Fruit fly (Drosophila melanogaster) whole organism, embryonic: ENCODE data around the gene CG7810.

Experiments used
- BEAF-32 ChIP-seq: fragments of 200-800 bp; sonication (Bioruptor generic); optimal IDR thresholded peaks from 3 replicates; lab custom pipeline; 2017; ENCODE audit warnings: missing biosample characterization, missing genetic modification characterization, mild to moderate bottlenecking, moderate library complexity, missing genetic modification reagents
- CG10366 ChIP-seq: fragments of 200-800 bp; sonication (Bioruptor generic); IDR thresholded peaks from 2 replicates; pipeline ENCODE4 v1.3.6; 2022; ENCODE audit warnings: missing biosample characterization, missing genetic modification characterization
- CG10431 ChIP-seq: fragments of 200-800 bp; sonication (Bioruptor generic); optimal IDR thresholded peaks from 3 replicates; lab custom pipeline; 2018; ENCODE audit warnings: missing biosample characterization, mild to moderate bottlenecking, missing genetic modification characterization
- CG10543 ChIP-seq: fragments of 200-800 bp; sonication (Bioruptor generic); optimal IDR thresholded peaks from 3 replicates; lab custom pipeline; 2017; ENCODE audit warnings: missing biosample characterization, mild to moderate bottlenecking, missing genetic modification characterization, moderate library complexity
- CG13424 ChIP-seq: fragments of 200-800 bp; sonication (Bioruptor generic); optimal IDR thresholded peaks from 2 replicates; lab custom pipeline; 2019; ENCODE audit warnings: missing biosample characterization, mild to moderate bottlenecking, missing genetic modification characterization, moderate library complexity
- CG14050 ChIP-seq: fragments of 200-800 bp; sonication (Bioruptor generic); IDR thresholded peaks from 3 replicates; pipeline ENCODE4 v1.3.6; 2022; ENCODE audit warnings: missing biosample characterization, missing genetic modification characterization
- CG14710 ChIP-seq: fragments of 200-800 bp; sonication (Bioruptor generic); optimal IDR thresholded peaks from 3 replicates; lab custom pipeline; 2019; ENCODE audit warnings: missing biosample characterization, mild to moderate bottlenecking, missing genetic modification characterization, moderate library complexity
- CG15601 ChIP-seq: fragments of 200-800 bp; sonication (Bioruptor generic); optimal IDR thresholded peaks from 3 replicates; lab custom pipeline; 2019; ENCODE audit warnings: missing biosample characterization, mild to moderate bottlenecking, missing genetic modification characterization, moderate library complexity
- CG15696 ChIP-seq: fragments of 200-800 bp; sonication (Bioruptor generic); optimal IDR thresholded peaks from 2 replicates; lab custom pipeline; 2019; ENCODE audit warnings: missing biosample characterization, mild to moderate bottlenecking, missing genetic modification characterization, moderate library complexity
- CG17186 ChIP-seq: fragments of 200-800 bp; sonication (Bioruptor generic); optimal IDR thresholded peaks from 3 replicates; lab custom pipeline; 2017; ENCODE audit warnings: missing biosample characterization, missing genetic modification reagents, missing genetic modification characterization
- CG17359 ChIP-seq: fragments of 200-800 bp; sonication (Bioruptor generic); optimal IDR thresholded peaks from 3 replicates; lab custom pipeline; 2018; ENCODE audit warnings: missing biosample characterization, mild to moderate bottlenecking, missing genetic modification characterization, moderate library complexity
- CG17802 ChIP-seq: fragments of 200-800 bp; sonication (Bioruptor generic); optimal IDR thresholded peaks from 2 replicates; lab custom pipeline; 2018; ENCODE audit warnings: missing biosample characterization, mild to moderate bottlenecking, missing genetic modification characterization, moderate library complexity
- CG17829 ChIP-seq: fragments of 200-800 bp; optimal IDR thresholded peaks from 2 replicates; lab custom pipeline; 2019; ENCODE audit warnings: missing biosample characterization, mild to moderate bottlenecking, missing genetic modification characterization, moderate library complexity
- CG18011 ChIP-seq: fragments of 200-800 bp; sonication (Bioruptor generic); optimal IDR thresholded peaks from 2 replicates; lab custom pipeline; 2017; ENCODE audit warnings: missing biosample characterization, missing genetic modification characterization, mild to moderate bottlenecking, moderate library complexity, missing genotype
- CG2712 ChIP-seq: fragments of 200-800 bp; optimal IDR thresholded peaks from 3 replicates; lab custom pipeline; 2019; ENCODE audit warnings: missing biosample characterization, mild to moderate bottlenecking, missing genetic modification characterization, moderate library complexity
- CG30431 ChIP-seq: fragments of 200-800 bp; sonication (Bioruptor generic); optimal IDR thresholded peaks from 2 replicates; lab custom pipeline; 2017; ENCODE audit warnings: missing biosample characterization, missing genetic modification characterization
- CG4820 ChIP-seq: fragments of 200-800 bp; sonication (Bioruptor generic); optimal IDR thresholded peaks from 3 replicates; lab custom pipeline; 2016; ENCODE audit warnings: missing biosample characterization, missing genetic modification characterization
- CG5245 ChIP-seq: fragments of 200-800 bp; sonication (Bioruptor generic); optimal IDR thresholded peaks from 3 replicates; lab custom pipeline; 2016; ENCODE audit warnings: missing biosample characterization, missing genetic modification characterization
- CG8924 ChIP-seq: fragments of 200-800 bp; optimal IDR thresholded peaks from 3 replicates; lab custom pipeline; 2019; ENCODE audit warnings: missing biosample characterization, mild to moderate bottlenecking, missing genetic modification characterization, moderate library complexity
- CTCF ChIP-seq: fragments of 200-800 bp; sonication (Bioruptor generic); optimal IDR thresholded peaks from 2 replicates; lab custom pipeline; 2017; ENCODE audit warnings: missing biosample characterization, mild to moderate bottlenecking, missing genetic modification characterization, moderate library complexity
- Camta ChIP-seq: fragments of 200-800 bp; sonication (Bioruptor generic); optimal IDR thresholded peaks from 2 replicates; lab custom pipeline; 2016; ENCODE audit warnings: missing biosample characterization, missing genetic modification characterization
- D19A ChIP-seq: fragments of 200-800 bp; optimal IDR thresholded peaks from 3 replicates; lab custom pipeline; 2019; ENCODE audit warnings: missing biosample characterization, mild to moderate bottlenecking, missing genetic modification characterization, moderate library complexity
- Eip74EF ChIP-seq, 2 experiments: fragments of 200-800 bp in 1 of 2; fragments of >200 bp in 1 of 2; sonication (Bioruptor generic) in 1 of 2; optimal IDR thresholded peaks; 2 replicates each; lab custom pipeline; 2017 to 2019; ENCODE audit warnings: missing biosample characterization in 2 of 2, missing genetic modification characterization in 2 of 2, mild to moderate bottlenecking in 1 of 2, moderate library complexity in 1 of 2
- HmgZ ChIP-seq: fragments of 200-800 bp; sonication (Bioruptor generic); optimal IDR thresholded peaks from 2 replicates; lab custom pipeline; 2018; ENCODE audit warnings: missing biosample characterization, mild to moderate bottlenecking, missing genetic modification characterization
- Hmx ChIP-seq: fragments of 200-800 bp; sonication (Bioruptor generic); optimal IDR thresholded peaks from 2 replicates; lab custom pipeline; 2016; ENCODE audit warnings: missing biosample characterization, missing genetic modification characterization
- Lpt ChIP-seq: fragments of >200 bp; optimal IDR thresholded peaks from 2 replicates; lab custom pipeline; 2018; ENCODE audit warnings: missing biosample characterization, missing genetic modification characterization
- Neu2 ChIP-seq: fragments of 200-800 bp; sonication (Bioruptor generic); optimal IDR thresholded peaks from 3 replicates; lab custom pipeline; 2016; ENCODE audit warnings: missing biosample characterization, missing genetic modification characterization, borderline replicate concordance
- Six4 ChIP-seq: fragments of 200-800 bp; sonication (Bioruptor generic); optimal IDR thresholded peaks from 2 replicates; lab custom pipeline; 2016; ENCODE audit warnings: missing biosample characterization, missing genetic modification characterization
- Sry-β ChIP-seq: fragments of 200-800 bp; sonication (Bioruptor generic); optimal IDR thresholded peaks from 2 replicates; lab custom pipeline; 2018; ENCODE audit warnings: missing biosample characterization, mild to moderate bottlenecking, missing genetic modification characterization, moderate library complexity
- Sry-δ ChIP-seq: fragments of 200-800 bp; sonication (Bioruptor generic); optimal IDR thresholded peaks from 2 replicates; lab custom pipeline; 2016; ENCODE audit warnings: missing biosample characterization, missing genetic modification characterization
- abd-A ChIP-seq: fragments of 200-800 bp; sonication (Bioruptor generic); optimal IDR thresholded peaks from 3 replicates; lab custom pipeline; 2019; ENCODE audit warnings: missing biosample characterization, mild to moderate bottlenecking, missing genetic modification characterization, moderate library complexity
- ap ChIP-seq: fragments of 200-800 bp; sonication (Bioruptor generic); IDR thresholded peaks from 2 replicates; pipeline ENCODE4 v1.3.6; 2022; ENCODE audit warnings: missing biosample characterization, missing genetic modification characterization
- ash1 ChIP-seq: fragments of 200-800 bp; sonication (Bioruptor generic); optimal IDR thresholded peaks from 2 replicates; lab custom pipeline; 2018; ENCODE audit warnings: missing biosample characterization, mild to moderate bottlenecking, missing genetic modification characterization
- cg ChIP-seq: fragments of 200-800 bp; sonication (Bioruptor generic); optimal IDR thresholded peaks from 3 replicates; lab custom pipeline; 2019; ENCODE audit warnings: missing biosample characterization, mild to moderate bottlenecking, missing genetic modification characterization, moderate library complexity
- chn ChIP-seq: fragments of 200-800 bp; sonication (Bioruptor generic); optimal IDR thresholded peaks from 2 replicates; lab custom pipeline; 2016; ENCODE audit warnings: missing biosample characterization, missing genetic modification characterization
- crol ChIP-seq: fragments of 200-800 bp; sonication (Bioruptor generic); IDR thresholded peaks from 2 replicates; pipeline ENCODE4 v1.3.6; 2022; ENCODE audit warnings: missing biosample characterization, missing genetic modification characterization
- dmrt99B ChIP-seq: fragments of 200-800 bp; sonication (Bioruptor generic); optimal IDR thresholded peaks from 2 replicates; lab custom pipeline; 2018; ENCODE audit warnings: missing biosample characterization, mild to moderate bottlenecking, missing genetic modification characterization, moderate library complexity
- eyg ChIP-seq: fragments of 200-800 bp; sonication (Bioruptor generic); optimal IDR thresholded peaks from 3 replicates; lab custom pipeline; 2016; ENCODE audit warnings: missing biosample characterization, missing genetic modification characterization
- gsb-n ChIP-seq: fragments of 200-800 bp; sonication (Bioruptor generic); optimal IDR thresholded peaks from 3 replicates; lab custom pipeline; 2018; ENCODE audit warnings: missing biosample characterization, mild to moderate bottlenecking, missing genetic modification characterization
- inv ChIP-seq: fragments of 200-800 bp; sonication (Bioruptor generic); IDR thresholded peaks from 2 replicates; pipeline ENCODE4 v1.3.6; 2022; ENCODE audit warnings: missing biosample characterization, missing genetic modification characterization; ENCODE audit not compliant: partially characterized antibody
- kni ChIP-seq: fragments of 200-800 bp; sonication (Bioruptor generic); optimal IDR thresholded peaks from 3 replicates; lab custom pipeline; 2017; ENCODE audit warnings: mild to moderate bottlenecking, missing biosample characterization, missing genetic modification reagents, missing genetic modification characterization
- knrl ChIP-seq: fragments of 200-800 bp; sonication (Bioruptor generic); IDR thresholded peaks from 3 replicates; pipeline ENCODE4 v1.3.6; 2022; ENCODE audit warnings: missing biosample characterization, missing genetic modification characterization; ENCODE audit not compliant: partially characterized antibody
- lola ChIP-seq, 3 experiments: fragments of >200 bp in 2 of 3; fragments of 200-800 bp in 1 of 3; sonication (Bioruptor generic) in 1 of 3; optimal IDR thresholded peaks; 2 replicates each; lab custom pipeline; 2017 to 2019; ENCODE audit warnings: missing biosample characterization in 3 of 3, missing genetic modification characterization in 3 of 3, mild to moderate bottlenecking in 1 of 3, moderate library complexity in 1 of 3
- pros ChIP-seq: fragments of 200-800 bp; sonication (Bioruptor generic); optimal IDR thresholded peaks from 3 replicates; lab custom pipeline; 2019; ENCODE audit warnings: missing biosample characterization, mild to moderate bottlenecking, missing genetic modification characterization, moderate library complexity
- sim ChIP-seq: fragments of 200-800 bp; sonication (Bioruptor generic); IDR thresholded peaks from 2 replicates; pipeline ENCODE4 v1.3.6; 2022; ENCODE audit warnings: missing biosample characterization, missing genetic modification characterization
- slp2 ChIP-seq: fragments of 200-800 bp; sonication (Bioruptor generic); optimal IDR thresholded peaks from 2 replicates; lab custom pipeline; 2016; ENCODE audit warnings: missing biosample characterization, missing genetic modification characterization
- stc ChIP-seq: fragments of 200-800 bp; sonication (Bioruptor generic); IDR thresholded peaks from 2 replicates; pipeline ENCODE4 v1.3.6; 2022; ENCODE audit warnings: missing biosample characterization, missing genetic modification characterization
- unpg ChIP-seq: fragments of 200-800 bp; sonication (Bioruptor generic); optimal IDR thresholded peaks from 3 replicates; lab custom pipeline; 2018; ENCODE audit warnings: missing biosample characterization, mild to moderate bottlenecking, missing genetic modification characterization, moderate library complexity
- vfl ChIP-seq: fragments of 200-800 bp; sonication (Bioruptor generic); optimal IDR thresholded peaks from 2 replicates; lab custom pipeline; 2016; ENCODE audit warnings: missing biosample characterization, missing genetic modification characterization

The CG7810 gene

DNA sequence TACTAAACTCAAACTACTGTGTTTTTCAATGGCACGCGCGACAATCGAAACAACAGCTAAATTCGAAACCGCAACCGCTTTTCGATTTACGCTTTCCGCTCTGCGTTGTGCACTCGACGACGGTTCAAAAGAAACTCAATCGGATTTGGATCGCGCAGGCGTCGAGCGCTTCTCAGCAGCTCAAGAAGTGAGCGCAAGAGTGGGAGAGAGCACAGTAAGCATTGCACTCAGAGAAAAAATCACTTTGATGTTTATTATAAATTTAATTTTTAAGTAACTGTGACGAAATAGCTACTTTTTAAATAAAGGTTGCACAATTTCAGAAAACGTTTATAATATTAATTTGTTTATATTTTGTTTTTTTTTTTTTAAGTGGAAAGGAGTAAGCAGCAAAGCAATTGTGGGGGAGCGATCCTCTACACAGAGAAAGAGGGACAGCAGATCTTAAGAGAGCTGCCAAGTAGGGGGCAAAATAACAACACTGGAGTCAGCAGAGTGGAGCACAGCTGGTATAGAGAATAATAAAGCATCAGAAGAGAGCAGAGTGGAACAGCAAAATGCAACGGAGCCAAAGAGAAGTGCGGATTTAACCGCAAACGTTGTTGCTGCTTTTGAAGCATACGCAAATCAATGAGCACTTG is 33.3 kb downstream of the CG7810 start (continued):
- TF ChIP-seq HmgZ (tag; lab: Kevin White, UChicago), result peak; percentile 95
- peak; percentile 67 for TF ChIP-seq CG10543 (GFP tag; lab: Kevin White, UChicago)
- TF ChIP-seq CG14050, result peak; percentile 98
- TF ChIP-seq CG17186 (GFP tag; lab: Kevin White, UChicago), result peak; percentile 81
- peak; percentile 99 for TF ChIP-seq unpg (GFP tag; lab: Kevin White, UChicago)
- peak; percentile 98 for TF ChIP-seq CG14710 (tag; lab: Kevin White, UChicago)
- TF ChIP-seq Lpt (GFP tag; lab: Kevin White, UChicago), result no peak
- TF ChIP-seq Sry-β (GFP tag; lab: Kevin White, UChicago), result peak; percentile 75
- TF ChIP-seq stc, result peak; percentile 99
- peak; percentile 36; the same call in 1 of the 3 replicates for TF ChIP-seq knrl (GFP tag; lab: Robert Waterston, UW)
- TF ChIP-seq CTCF, result peak; percentile 67
- TF ChIP-seq vfl, result peak; percentile 92
- TF ChIP-seq CG17829 (tag; lab: Kevin White, UChicago), result peak; percentile 97
- TF ChIP-seq slp2 (GFP tag; lab: Kevin White, UChicago), result peak; percentile 84
- TF ChIP-seq crol (GFP tag; lab: Robert Waterston, UW), result peak; percentile 84
- TF ChIP-seq inv (GFP tag; lab: Robert Waterston, UW), result no peak
- TF ChIP-seq CG10431 (GFP tag; lab: Kevin White, UChicago), result peak; percentile 95
- TF ChIP-seq CG30431 (GFP tag; lab: Kevin White, UChicago), result peak; percentile 93
- peak; percentile 99 for TF ChIP-seq ap (GFP tag; lab: Robert Waterston, UW)
- TF ChIP-seq eyg (GFP tag; lab: Kevin White, UChicago), result peak; percentile 72
- peak; percentile 99 for TF ChIP-seq gsb-n (tag; lab: Kevin White, UChicago)
- peak in 1 of 3 experiments; percentile 97 for TF ChIP-seq lola (GFP tag; optimal IDR thresholded peaks at IDR 0.05; lab: Kevin White, UChicago)
- peak; percentile 96 for TF ChIP-seq CG8924
- peak; percentile 99 for TF ChIP-seq dmrt99B (tag; lab: Kevin White, UChicago)
- peak in 1 of 2 experiments; percentile 95 for TF ChIP-seq Eip74EF (GFP tag; optimal IDR thresholded peaks at IDR 0.05; lab: Kevin White, UChicago)
- TF ChIP-seq kni (GFP tag; lab: Kevin White, UChicago), result peak; percentile 93
- TF ChIP-seq CG17359 (tag; lab: Kevin White, UChicago), result peak; percentile 99
- TF ChIP-seq CG4820 (GFP tag; lab: Kevin White, UChicago), result peak; percentile 98
- TF ChIP-seq ash1, result peak; percentile 63
- peak; percentile 95 for TF ChIP-seq Camta (GFP tag; lab: Kevin White, UChicago)
- TF ChIP-seq pros (GFP tag; lab: Kevin White, UChicago), result peak; percentile 78
- peak; percentile 85 for TF ChIP-seq CG18011
- TF ChIP-seq CG17802 (tag; lab: Kevin White, UChicago), result peak; percentile 87
- TF ChIP-seq Sry-δ (GFP tag; lab: Kevin White, UChicago), result peak; percentile 46
- peak; percentile 99 for TF ChIP-seq sim (GFP tag; lab: Robert Waterston, UW)
- peak; percentile 97 for TF ChIP-seq CG5245 (GFP tag; lab: Kevin White, UChicago)
- peak; percentile 69 for TF ChIP-seq abd-A (tag; lab: Kevin White, UChicago)
- peak; percentile 98 for TF ChIP-seq CG15601 (tag; lab: Kevin White, UChicago)
- peak; percentile 98 for TF ChIP-seq CG2712 (tag; lab: Kevin White, UChicago)
- TF ChIP-seq CG15696 (tag; lab: Kevin White, UChicago), result peak; percentile 98
- TF ChIP-seq Neu2, result peak; percentile 72
- peak; percentile 0 for TF ChIP-seq BEAF-32 (GFP tag; lab: Kevin White, UChicago)
- TF ChIP-seq Six4, result peak; percentile 98
- peak; percentile 99 for TF ChIP-seq CG13424
- peak; percentile 98 for TF ChIP-seq CG10366 (GFP tag; lab: Robert Waterston, UW)
- no peak for TF ChIP-seq cg (GFP tag; lab: Kevin White, UChicago)
- peak; percentile 94 for TF ChIP-seq D19A (tag; lab: Kevin White, UChicago)
- no peak for TF ChIP-seq Hmx (GFP tag; lab: Kevin White, UChicago)
- TF ChIP-seq chn (GFP tag; lab: Kevin White, UChicago), result peak; percentile 96
